Worm (Caenorhabditis elegans) whole organism, mixed stage, embryonic: ENCODE data around the gene Y116A8C.9.

Source experiments
- blmp-1 ChIP-seq: fragments of 150-350 bp; optimal IDR thresholded peaks from 2 replicates; lab custom pipeline; 2014; ENCODE audit warnings: missing biosample characterization, missing genetic modification characterization
- ceh-83 ChIP-seq: fragments of 200-800 bp; sonication (Bioruptor generic); optimal IDR thresholded peaks from 2 replicates; lab custom pipeline; 2018; ENCODE audit warnings: mild to moderate bottlenecking, missing genetic modification characterization, missing compliant biosample characterization
- elt-3 ChIP-seq: fragments of 150-350 bp; optimal IDR thresholded peaks from 2 replicates; lab custom pipeline; 2014; ENCODE audit warnings: missing biosample characterization, missing genetic modification characterization
- lin-13 ChIP-seq: fragments of 150-350 bp; optimal IDR thresholded peaks from 2 replicates; lab custom pipeline; 2014; ENCODE audit warnings: missing biosample characterization, missing genetic modification characterization
- mab-5 ChIP-seq: fragments of 150-350 bp; optimal IDR thresholded peaks from 2 replicates; lab custom pipeline; 2014; ENCODE audit warnings: missing biosample characterization, missing genetic modification characterization
- nhr-237 ChIP-seq: fragments of 150-350 bp; optimal IDR thresholded peaks from 2 replicates; lab custom pipeline; 2014; ENCODE audit warnings: missing biosample characterization, missing genetic modification characterization
- nhr-28 ChIP-seq: fragments of 150-350 bp; optimal IDR thresholded peaks from 2 replicates; lab custom pipeline; 2014; ENCODE audit warnings: missing biosample characterization, missing genetic modification characterization
- pha-4 ChIP-seq: fragments of 150-350 bp; optimal IDR thresholded peaks from 2 replicates; lab custom pipeline; 2018; ENCODE audit warnings: missing biosample characterization, missing genetic modification reagents, missing genetic modification characterization
- snpc-4 ChIP-seq: fragments of 150-350 bp; optimal IDR thresholded peaks from 2 replicates; lab custom pipeline; 2014; ENCODE audit warnings: missing biosample characterization, missing genetic modification characterization
- sptf-1 ChIP-seq: sonication (generic microtip); optimal IDR thresholded peaks from 2 replicates; lab custom pipeline; 2017; ENCODE audit warnings: mild to moderate bottlenecking, missing genetic modification characterization, moderate library complexity, missing compliant biosample characterization
- unc-39 ChIP-seq: fragments of 150-350 bp; optimal IDR thresholded peaks from 2 replicates; lab custom pipeline; 2014; ENCODE audit warnings: missing biosample characterization, missing genetic modification characterization

- no peak for TF ChIP-seq unc-39
- TF ChIP-seq elt-3 (tag; lab: Kevin White, UChicago), result no peak
- no peak for TF ChIP-seq snpc-4 (tag; lab: Kevin White, UChicago)
- no peak for TF ChIP-seq ceh-83 (GFP tag; lab: Kevin White, UChicago)
- TF ChIP-seq nhr-28 (tag; lab: Kevin White, UChicago), result no peak
- no peak for TF ChIP-seq nhr-237 (tag; lab: Kevin White, UChicago)
- TF ChIP-seq lin-13, result no peak
- TF ChIP-seq blmp-1 (tag; lab: Kevin White, UChicago), result no peak
- TF ChIP-seq mab-5 (tag; lab: Kevin White, UChicago), result no peak
- no peak for TF ChIP-seq pha-4
- TF ChIP-seq sptf-1, result no peak
Observed at ce11 chrIV:16926558-16926957, 20.0 kb downstream of the Y116A8C.9 start.
